Fruit fly (Drosophila melanogaster) whole organism, wandering third instar larva: ENCODE results near the gene raptor.

ENCODE experiments used
- Abd-B ChIP-seq: fragments of >200 bp; optimal IDR thresholded peaks from 2 replicates; lab custom pipeline; 2017; ENCODE audit warnings: missing biosample characterization, missing genetic modification characterization
- CG32264 ChIP-seq: fragments of 200-800 bp; sonication (Bioruptor generic); optimal IDR thresholded peaks from 2 replicates; lab custom pipeline; 2016; ENCODE audit warnings: missing biosample characterization, missing genetic modification characterization
- CG9705 ChIP-seq: fragments of 200-800 bp; sonication (Bioruptor generic); optimal IDR thresholded peaks from 2 replicates; lab custom pipeline; 2018; ENCODE audit warnings: missing biosample characterization, mild to moderate bottlenecking, missing genetic modification characterization
- CrebA ChIP-seq: fragments of 200-800 bp; sonication (Bioruptor generic); optimal IDR thresholded peaks from 2 replicates; lab custom pipeline; 2016; ENCODE audit warnings: missing biosample characterization, mild to moderate bottlenecking, missing genetic modification characterization, borderline replicate concordance
- Dfd ChIP-seq: fragments of >200 bp; optimal IDR thresholded peaks from 2 replicates; lab custom pipeline; 2017; ENCODE audit warnings: missing biosample characterization, missing genetic modification characterization
- GATAd ChIP-seq: sonication (Bioruptor generic); optimal IDR thresholded peaks from 2 replicates; lab custom pipeline; 2016; ENCODE audit warnings: missing biosample characterization, missing genetic modification characterization
- HLH106 ChIP-seq: fragments of 200-800 bp; optimal IDR thresholded peaks from 3 replicates; lab custom pipeline; 2019; ENCODE audit warnings: missing biosample characterization, mild to moderate bottlenecking, missing genetic modification characterization, moderate library complexity
- Hnf4 ChIP-seq: fragments of 200-800 bp; sonication (Bioruptor generic); optimal IDR thresholded peaks from 2 replicates; lab custom pipeline; 2016; ENCODE audit warnings: missing biosample characterization, mild to moderate bottlenecking, missing genetic modification characterization
- Hr78 ChIP-seq: fragments of >200 bp; optimal IDR thresholded peaks from 2 replicates; lab custom pipeline; 2017; ENCODE audit warnings: missing biosample characterization, missing genetic modification characterization
- Hr83 ChIP-seq: fragments of 200-300 bp; sonication (Bioruptor generic); optimal IDR thresholded peaks from 2 replicates; lab custom pipeline; 2016; ENCODE audit warnings: missing biosample characterization, mild to moderate bottlenecking, missing genetic modification characterization, moderate library complexity; ENCODE audit not compliant: poor library complexity, severe bottlenecking
- Jra ChIP-seq: sonication (Bioruptor generic); optimal IDR thresholded peaks from 2 replicates; lab custom pipeline; 2016; ENCODE audit warnings: missing biosample characterization, missing genetic modification characterization
- Mio ChIP-seq: sonication (Bioruptor generic); optimal IDR thresholded peaks from 2 replicates; lab custom pipeline; 2016; ENCODE audit warnings: missing biosample characterization, missing genetic modification characterization
- Myc ChIP-seq: fragments of >200 bp; optimal IDR thresholded peaks from 2 replicates; lab custom pipeline; 2017
- N ChIP-seq: fragments of >200 bp; optimal IDR thresholded peaks from 2 replicates; lab custom pipeline; 2018; ENCODE audit warnings: missing biosample characterization, missing external identifiers, missing genetic modification characterization
- OdsH ChIP-seq: fragments of 200-800 bp; sonication (Bioruptor generic); optimal IDR thresholded peaks from 2 replicates; lab custom pipeline; 2016; ENCODE audit warnings: missing biosample characterization, mild to moderate bottlenecking, missing genetic modification characterization
- Rel ChIP-seq, 2 experiments: fragments of 200-800 bp; sonication (Bioruptor generic) in 1 of 2; optimal IDR thresholded peaks; 2 replicates in 1 of 2; 3 replicates in 1 of 2; lab custom pipeline; 2016 to 2019; ENCODE audit warnings: mild to moderate bottlenecking in 2 of 2, missing biosample characterization in 2 of 2, missing genetic modification characterization in 2 of 2, moderate library complexity in 1 of 2
- Sp1 ChIP-seq: fragments of 200-800 bp; sonication (Bioruptor generic); optimal IDR thresholded peaks from 3 replicates; lab custom pipeline; 2019; ENCODE audit warnings: missing biosample characterization, mild to moderate bottlenecking, missing genetic modification characterization, moderate library complexity
- Vsx2 ChIP-seq: fragments of 200-300, 225-300 bp; sonication (Bioruptor generic); optimal IDR thresholded peaks from 2 replicates; lab custom pipeline; 2018; ENCODE audit warnings: missing biosample characterization, missing genetic modification characterization; ENCODE audit not compliant: partially characterized antibody
- br ChIP-seq: fragments of 200-800 bp; sonication (Bioruptor generic); optimal IDR thresholded peaks from 2 replicates; lab custom pipeline; 2016; ENCODE audit warnings: missing biosample characterization, missing genetic modification characterization
- brk ChIP-seq: fragments of 200-800 bp; sonication (Bioruptor generic); optimal IDR thresholded peaks from 2 replicates; lab custom pipeline; 2016; ENCODE audit warnings: missing biosample characterization, mild to moderate bottlenecking, missing genetic modification characterization
- dl ChIP-seq, 2 experiments: fragments of 175-275, 200-275 bp in 1 of 2; fragments of 200-275 bp in 1 of 2; sonication (Bioruptor generic); optimal IDR thresholded peaks; lab custom pipeline; 2018; ENCODE audit warnings: mild to moderate bottlenecking in 2 of 2, missing biosample characterization in 2 of 2, missing genetic modification characterization in 2 of 2, moderate library complexity in 2 of 2; ENCODE audit not compliant: partially characterized antibody in 2 of 2, insufficient read depth in 1 of 2
- dmrt93B ChIP-seq: fragments of 200-800 bp; sonication (Bioruptor generic); optimal IDR thresholded peaks from 2 replicates; lab custom pipeline; 2018; ENCODE audit warnings: missing biosample characterization, mild to moderate bottlenecking, missing genetic modification characterization
- dsf ChIP-seq: sonication (Bioruptor generic); optimal IDR thresholded peaks from 2 replicates; lab custom pipeline; 2016; ENCODE audit warnings: missing biosample characterization, missing genetic modification characterization, borderline replicate concordance
- ey ChIP-seq: fragments of 200-800 bp; sonication (Bioruptor generic); optimal IDR thresholded peaks from 2 replicates; lab custom pipeline; 2016; ENCODE audit warnings: missing biosample characterization, missing genetic modification characterization
- foxo ChIP-seq, 2 experiments: fragments of 200-800 bp; sonication (Bioruptor generic); optimal IDR thresholded peaks; 2 replicates in 1 of 2; 3 replicates in 1 of 2; lab custom pipeline; 2016 to 2017; ENCODE audit warnings: missing biosample characterization in 2 of 2, missing genetic modification characterization in 2 of 2
- fru ChIP-seq: fragments of 200-800 bp; sonication (Bioruptor generic); optimal IDR thresholded peaks from 3 replicates; lab custom pipeline; 2016; ENCODE audit warnings: missing biosample characterization, mild to moderate bottlenecking, missing genetic modification characterization
- h ChIP-seq: fragments of 200-800 bp; sonication (Bioruptor generic); optimal IDR thresholded peaks from 3 replicates; lab custom pipeline; 2016; ENCODE audit warnings: missing biosample characterization, mild to moderate bottlenecking, missing genetic modification characterization
- lola ChIP-seq: fragments of >200 bp; optimal IDR thresholded peaks from 2 replicates; lab custom pipeline; 2017; ENCODE audit warnings: missing biosample characterization, missing genetic modification characterization
- pan ChIP-seq: fragments of >200 bp; optimal IDR thresholded peaks from 2 replicates; lab custom pipeline; 2017
- psq ChIP-seq: fragments of 200-800 bp; sonication (Bioruptor generic); optimal IDR thresholded peaks from 3 replicates; lab custom pipeline; 2017; ENCODE audit warnings: missing biosample characterization, mild to moderate bottlenecking, missing genetic modification characterization, moderate library complexity
- rgr ChIP-seq: fragments of 200-800 bp; sonication (Bioruptor generic); optimal IDR thresholded peaks from 3 replicates; lab custom pipeline; 2016; ENCODE audit warnings: missing biosample characterization, mild to moderate bottlenecking, missing genetic modification characterization
- sv ChIP-seq: fragments of 200-800 bp; sonication (Bioruptor generic); optimal IDR thresholded peaks from 3 replicates; lab custom pipeline; 2016; ENCODE audit warnings: missing biosample characterization, missing genetic modification characterization
- tai ChIP-seq: sonication (Bioruptor generic); optimal IDR thresholded peaks from 2 replicates; lab custom pipeline; 2016; ENCODE audit warnings: missing biosample characterization, missing genetic modification characterization
- woc ChIP-seq: sonication (Bioruptor generic); optimal IDR thresholded peaks from 2 replicates; lab custom pipeline; 2016; ENCODE audit warnings: missing biosample characterization, mild to moderate bottlenecking, missing genetic modification characterization

raptor gene

dm6 chrX:6090809-6091667, 1.0 kb upstream of the raptor start, which contains the start of the genes Nep1 and Mipp2:
Gene Nep1, plus strand, starts transcription at chrX:6091205.
Gene Mipp2, minus strand, starts transcription at chrX:6091471.
- no peak for TF ChIP-seq Rel (GFP tag; optimal IDR thresholded peaks at IDR 0.05; lab: Kevin White, UChicago)
- peak; percentile 49 for TF ChIP-seq Rel (tag; optimal IDR thresholded peaks at IDR 0.05; lab: Kevin White, UChicago)
- peak; percentile 31 for TF ChIP-seq h (GFP tag; lab: Kevin White, UChicago)
- TF ChIP-seq rgr (GFP tag; lab: Kevin White, UChicago) = no peak
- no peak for TF ChIP-seq brk (GFP tag; lab: Kevin White, UChicago)
- no peak for TF ChIP-seq dl (GFP tag; optimal IDR thresholded peaks at IDR 0.05; lab: Kevin White, UChicago; ENCODE audit: insufficient read depth in 1 of 2, partially characterized antibody in 2 of 2)
- TF ChIP-seq Hnf4 (GFP tag; lab: Kevin White, UChicago) = no peak
- no peak for TF ChIP-seq Hr78
- peak; percentile 48 for TF ChIP-seq HLH106
- TF ChIP-seq CrebA (GFP tag; lab: Kevin White, UChicago) = no peak
- no peak for TF ChIP-seq dsf
- TF ChIP-seq OdsH (GFP tag; lab: Kevin White, UChicago) = peak; percentile 1
- no peak for TF ChIP-seq Myc (lab: Kevin White, UChicago)
- TF ChIP-seq Jra = no peak
- TF ChIP-seq ey (GFP tag; lab: Kevin White, UChicago) = peak; percentile 14
- peak; percentile 44 for TF ChIP-seq fru (GFP tag; lab: Kevin White, UChicago)
- TF ChIP-seq lola (GFP tag; lab: Kevin White, UChicago) = no peak
- TF ChIP-seq br (GFP tag; lab: Kevin White, UChicago) = peak; percentile 19
- TF ChIP-seq foxo (GFP tag; optimal IDR thresholded peaks at IDR 0.05; lab: Kevin White, UChicago) = peak in 1 of 2 experiments; percentile 46
- TF ChIP-seq psq (GFP tag; lab: Kevin White, UChicago) = peak; percentile 32
- peak; percentile 6 for TF ChIP-seq dmrt93B
- peak; percentile 49 for TF ChIP-seq woc (GFP tag; lab: Kevin White, UChicago)
- no peak for TF ChIP-seq pan
- TF ChIP-seq CG9705 (GFP tag; lab: Kevin White, UChicago) = no peak
- TF ChIP-seq GATAd (GFP tag; lab: Kevin White, UChicago) = no peak
- no peak for TF ChIP-seq tai
- no peak for TF ChIP-seq CG32264 (GFP tag; lab: Kevin White, UChicago)
- TF ChIP-seq Vsx2 = no peak
- TF ChIP-seq Dfd (GFP tag; lab: Kevin White, UChicago) = no peak

DNA sequence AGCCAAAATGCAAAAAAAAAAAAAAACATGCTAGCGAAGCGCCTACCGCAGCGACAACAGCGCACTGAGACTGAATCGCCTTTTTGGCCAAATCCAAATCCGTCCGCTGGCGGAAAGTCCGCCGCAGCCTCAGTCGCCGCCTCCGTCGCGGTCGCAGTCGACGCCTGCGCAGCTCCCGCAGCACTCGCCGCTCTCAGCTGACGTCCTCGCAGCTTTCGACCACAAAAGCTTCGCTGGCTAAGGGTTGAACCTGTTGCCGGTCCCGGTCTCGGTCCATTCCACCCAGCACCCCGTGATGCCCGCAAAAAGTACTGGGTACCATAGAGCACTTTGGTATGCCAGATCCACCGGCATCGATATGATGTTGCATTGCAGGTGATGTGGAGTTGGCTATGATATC, 8.7 kb downstream of the raptor start, which contains the start of gene CG4660:
TSS of gene CG4660 (minus strand) at position 77 of the 400 bp plus-strand sequence.
- TF ChIP-seq CrebA (GFP tag; lab: Kevin White, UChicago) (no peak), CG32264 (GFP tag; lab: Kevin White, UChicago) (no peak), OdsH (GFP tag; lab: Kevin White, UChicago) (no peak), N (GFP tag; lab: Kevin White, UChicago) (no peak), dsf (no peak), Hnf4 (GFP tag; lab: Kevin White, UChicago) (no peak), foxo (GFP tag; optimal IDR thresholded peaks at IDR 0.05; lab: Kevin White, UChicago) (no peak), fru (GFP tag; lab: Kevin White, UChicago) (no peak), HLH106 (no peak), Sp1 (GFP tag; lab: Kevin White, UChicago) (no peak), sv (no peak), Hr83 (no peak)

DNA sequence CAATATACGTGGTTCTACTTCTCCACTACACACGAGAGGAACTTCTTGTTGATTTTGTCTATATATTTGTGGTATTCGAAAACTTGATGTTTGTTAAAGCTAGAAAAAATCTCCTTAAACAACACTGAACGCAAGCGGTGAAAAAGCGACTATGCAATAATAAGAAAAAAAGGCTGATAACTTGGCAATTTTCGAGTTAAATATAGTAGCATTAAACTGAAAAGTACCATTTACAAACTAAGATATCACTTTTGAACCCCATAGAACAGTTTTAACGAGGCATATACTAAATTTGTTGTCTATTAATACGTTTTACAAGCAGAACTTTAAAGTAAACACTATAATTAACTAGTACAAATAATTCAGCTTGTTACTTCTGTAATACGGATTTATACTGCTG, 12.3 kb downstream of the raptor start, which contains the start of gene CG4666:
TSS of gene CG4666 (minus strand) at position 101 of the 400 bp plus-strand sequence.
- TF ChIP-seq CrebA (GFP tag; lab: Kevin White, UChicago) = no peak
- no peak for TF ChIP-seq Jra
- TF ChIP-seq Hr78 = no peak
- no peak for TF ChIP-seq CG9705 (GFP tag; lab: Kevin White, UChicago)
- TF ChIP-seq Abd-B (GFP tag; lab: Kevin White, UChicago) = no peak
- TF ChIP-seq Mio (GFP tag; lab: Kevin White, UChicago) = no peak
- TF ChIP-seq Hnf4 (GFP tag; lab: Kevin White, UChicago) = no peak
- TF ChIP-seq, all 38 proteins: peak for 0
